Fruit fly (Drosophila melanogaster): ENCODE measurements around the gene Sur-8.

The Sur-8 gene

dm6 chr3R:17412458-17413127 lies 10.3 kb upstream of the Sur-8 start, which contains the start of gene CG42821:
Gene CG42821, plus strand, starts transcription at chr3R:17413077.
- TF ChIP-seq CG17801 (GFP tag; optimal IDR thresholded peaks at IDR 0.05; ENCODE audit: partially characterized antibody), result no peak

dm6 chr3R:17410808-17411207 lies 8.5 kb upstream of the Sur-8 start, which contains the start of gene CG5863:
Gene CG5863, plus strand, starts transcription at chr3R:17411108.
- no peak for TF ChIP-seq CG17801 (GFP tag; optimal IDR thresholded peaks at IDR 0.05; ENCODE audit: partially characterized antibody)

dm6 chr3R:17409319-17409718 lies 7.0 kb upstream of the Sur-8 start, which contains the start of gene CG5860:
Gene CG5860, plus strand, starts transcription at chr3R:17409619.
- no peak for TF ChIP-seq CG17801 (GFP tag; optimal IDR thresholded peaks at IDR 0.05; ENCODE audit: partially characterized antibody)

DNA sequence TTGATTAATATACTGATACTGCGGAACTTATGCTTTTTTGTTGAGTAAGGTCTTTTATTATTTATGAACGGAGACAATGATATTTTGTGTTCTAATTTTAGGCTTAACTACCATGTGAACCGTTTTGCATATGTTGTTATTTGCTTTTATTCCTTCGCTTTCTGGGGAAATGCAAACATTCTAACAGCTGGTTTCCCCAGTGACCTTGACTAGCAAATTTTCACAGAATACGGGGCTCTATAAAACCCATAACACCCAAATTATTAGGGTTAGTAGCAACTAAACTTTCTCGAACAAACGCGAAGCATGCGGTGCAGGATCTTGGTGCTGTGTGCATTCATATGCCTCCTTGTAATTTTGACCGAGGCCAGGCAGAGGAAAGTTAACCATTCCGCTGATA lies 5.3 kb upstream of the Sur-8 start, which contains the start of gene CG17283:
Gene CG17283, plus strand, starts transcription at position 301 of the 400 bp plus-strand sequence.
- TF ChIP-seq CG17801 (GFP tag; optimal IDR thresholded peaks at IDR 0.05; ENCODE audit: partially characterized antibody), result no peak

dm6 chr3R:17406411-17406810 lies 4.1 kb upstream of the Sur-8 start, which contains the start of the genes CG42824 and CG42798:
Gene CG42824, minus strand, starts transcription at chr3R:17406511.
Gene CG42798, plus strand, starts transcription at chr3R:17406678.
- TF ChIP-seq CG17801 (GFP tag; optimal IDR thresholded peaks at IDR 0.05; ENCODE audit: partially characterized antibody), result no peak

dm6 chr3R:17405009-17405408 lies 2.7 kb upstream of the Sur-8 start, which contains the start of gene CG42823:
Gene CG42823, minus strand, starts transcription at chr3R:17405109.
- TF ChIP-seq CG17801 (GFP tag; optimal IDR thresholded peaks at IDR 0.05; ENCODE audit: partially characterized antibody), result no peak

- TF ChIP-seq CG17801 (GFP tag; optimal IDR thresholded peaks at IDR 0.05; ENCODE audit: partially characterized antibody), result no peak
These were observed 1.8 kb upstream of the Sur-8 start for dm6 chr3R:17404155-17404554.

DNA sequence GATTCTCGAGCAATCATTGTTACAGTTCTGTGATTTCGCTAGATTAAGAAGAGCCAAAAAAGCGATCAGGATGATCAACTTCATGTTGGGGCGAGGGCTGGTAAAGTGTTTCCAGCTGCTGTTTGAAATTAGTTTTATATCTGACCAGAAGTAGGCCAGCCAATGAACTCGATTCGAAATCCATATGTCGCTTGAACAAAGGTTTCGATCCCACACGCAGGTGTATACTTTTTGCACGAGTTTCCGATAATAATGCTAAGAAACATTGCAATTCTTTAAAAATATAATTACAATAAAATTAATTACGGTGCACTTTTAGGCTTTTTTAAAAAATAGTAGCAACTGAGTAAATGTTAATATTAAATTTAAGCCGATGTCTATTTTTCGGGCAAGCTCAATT lies 1.3 kb upstream of the Sur-8 start, which contains the start of gene CG34280:
Gene CG34280, minus strand, starts transcription at position 101 of the 400 bp plus-strand sequence.
- TF ChIP-seq CG17801 (GFP tag; optimal IDR thresholded peaks at IDR 0.05; ENCODE audit: partially characterized antibody), result no peak

DNA sequence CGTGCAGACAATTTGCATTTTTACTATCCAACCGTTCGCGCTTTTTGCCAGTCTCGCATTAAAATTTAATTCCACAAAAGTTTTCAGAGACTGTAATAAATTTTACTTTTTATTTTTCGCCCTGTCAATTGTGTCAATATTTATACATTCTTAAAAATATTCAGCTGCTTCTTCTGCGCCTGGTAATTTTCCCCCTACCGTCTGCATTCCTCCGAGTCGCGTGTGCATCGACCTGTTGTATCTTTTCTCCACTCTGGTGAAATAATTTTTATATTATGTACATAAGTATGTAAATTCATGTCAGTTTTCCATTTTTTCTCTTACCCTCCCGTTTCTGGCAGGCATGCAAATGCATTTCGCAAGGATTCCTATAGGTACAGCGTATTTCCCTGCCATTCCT lies 873 bp upstream of the Sur-8 start, which contains the start of gene CG34279:
Gene CG34279, minus strand, starts transcription at position 101 of the 400 bp plus-strand sequence.
- TF ChIP-seq CG17801 (GFP tag; optimal IDR thresholded peaks at IDR 0.05; ENCODE audit: partially characterized antibody), result no peak

DNA sequence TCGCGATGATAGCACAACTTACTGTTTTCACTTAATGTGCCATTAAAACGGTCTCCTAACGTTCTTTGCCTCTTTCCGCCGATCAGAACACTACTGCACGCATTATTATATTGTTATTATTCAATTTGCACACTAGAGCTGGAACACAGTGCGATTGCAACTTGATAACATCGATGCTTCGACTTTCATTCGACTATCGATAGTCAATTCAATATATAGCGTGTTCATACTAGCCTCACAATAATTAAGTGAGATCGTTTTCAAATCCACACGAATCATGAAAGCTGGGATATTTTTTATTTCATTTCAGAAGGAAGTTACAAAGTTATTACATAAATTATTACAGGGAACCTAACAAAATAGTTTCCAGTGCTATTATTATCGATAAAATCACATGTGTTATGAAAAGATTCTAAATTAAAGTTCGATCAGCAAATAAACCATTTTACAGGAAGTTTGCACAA lies 994 bp downstream of the Sur-8 start:
- TF ChIP-seq CG17801 (GFP tag; optimal IDR thresholded peaks at IDR 0.05; ENCODE audit: partially characterized antibody), result peak; percentile 20

DNA sequence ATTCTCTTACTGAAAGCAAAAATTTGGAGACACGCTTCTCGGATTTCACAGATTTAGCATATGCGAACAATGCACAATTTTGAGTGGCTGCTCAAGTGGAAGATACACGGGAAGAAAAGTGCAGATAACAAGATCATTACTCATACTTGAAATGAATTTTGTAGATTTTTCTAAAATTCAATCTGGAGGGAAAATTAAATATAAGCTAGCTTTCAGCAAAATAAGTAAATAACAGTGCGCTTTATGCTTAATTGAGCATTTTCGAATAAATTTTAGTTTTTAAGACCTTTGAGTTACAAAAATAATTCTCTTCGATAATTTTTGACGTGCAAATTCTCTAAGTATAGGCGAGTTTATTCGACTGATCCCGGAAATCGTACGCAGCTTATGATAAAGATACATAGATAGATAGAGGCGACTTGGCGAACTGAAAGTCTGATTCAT lies 1.6 kb downstream of the Sur-8 start:
- peak; percentile 51 for TF ChIP-seq CG17801 (GFP tag; optimal IDR thresholded peaks at IDR 0.05; ENCODE audit: partially characterized antibody)

DNA sequence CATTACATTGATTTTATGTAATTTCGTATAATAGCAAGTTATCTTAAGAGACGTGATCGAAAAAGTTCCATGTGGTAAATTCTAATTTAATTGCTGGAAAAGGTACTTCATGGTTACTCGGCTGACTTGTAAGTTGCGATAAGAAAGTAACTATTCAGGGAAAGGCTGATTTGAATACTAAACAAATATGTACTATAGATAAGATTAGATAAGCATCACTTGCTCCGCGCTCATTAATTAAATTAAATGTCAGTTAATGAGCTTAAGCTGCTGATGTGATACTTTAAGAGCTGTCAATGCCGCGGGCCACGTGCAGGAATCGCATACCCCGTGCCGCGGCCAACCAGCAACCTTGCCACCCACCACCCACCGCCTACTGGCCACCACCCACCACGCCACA lies 2.2 kb downstream of the Sur-8 start:
- TF ChIP-seq CG17801 (GFP tag; optimal IDR thresholded peaks at IDR 0.05; ENCODE audit: partially characterized antibody), result no peak

- no peak for TF ChIP-seq CG17801 (GFP tag; optimal IDR thresholded peaks at IDR 0.05; ENCODE audit: partially characterized antibody)
These were observed 7.8 kb downstream of the Sur-8 start, which contains the start of gene CREG for dm6 chr3R:17394318-17395188. Gene CREG, minus strand, starts transcription at chr3R:17394640.

dm6 chr3R:17391313-17391845 lies 10.9 kb downstream of the Sur-8 start, which contains the start of the genes Brf and sds22:
Gene Brf, minus strand, starts transcription at chr3R:17391337.
Gene sds22, plus strand, starts transcription at chr3R:17391594.
- peak; percentile 96 for TF ChIP-seq CG17801 (GFP tag; optimal IDR thresholded peaks at IDR 0.05; ENCODE audit: partially characterized antibody)

All from ovary, adult (tissue).